Worm (Caenorhabditis elegans): Measurements from ENCODE around the gene C06H5.13.

The C06H5.13 gene

ce11 chrV:17871049-17871448 lies 26.5 kb downstream of the C06H5.13 start, which contains the start of gene phf-14 (continued):
- TF ChIP-seq nhr-77 (tag; optimal IDR thresholded peaks at IDR 0.05) (no peak), pha-4 (GFP tag; IDR thresholded peaks at IDR 0.05) (no peak), pha-4 (tag; optimal IDR thresholded peaks at IDR 0.05) (no peak), php-3 (GFP tag; IDR thresholded peaks at IDR 0.05) (no peak), hmg-1.1 (GFP tag; IDR thresholded peaks at IDR 0.05) (no peak), duxl-1 (tag; optimal IDR thresholded peaks at IDR 0.05; ENCODE audit: poor library complexity) (peak; percentile 41), dmd-6 (GFP tag; IDR thresholded peaks at IDR 0.05) (no peak), unc-39 (tag; optimal IDR thresholded peaks at IDR 0.05) (no peak), lin-13 (GFP tag; optimal IDR thresholded peaks at IDR 0.05) (no peak), lin-29 (GFP tag; IDR thresholded peaks at IDR 0.05) (no peak), lim-7 (GFP tag; IDR thresholded peaks at IDR 0.05) (no peak), hif-1 (tag; optimal IDR thresholded peaks at IDR 0.05) (no peak), Y5F2A.4 (GFP tag; optimal IDR thresholded peaks at IDR 0.05) (no peak), mxl-3 (GFP tag; optimal IDR thresholded peaks at IDR 0.05) (no peak), F49E8.2 (tag; optimal IDR thresholded peaks at IDR 0.05; ENCODE audit: borderline replicate concordance) (no peak), attf-4 (tag; optimal IDR thresholded peaks at IDR 0.05) (no peak), lin-38 (GFP tag; IDR thresholded peaks at IDR 0.05) (peak; percentile 98), unc-62 (GFP tag; optimal IDR thresholded peaks at IDR 0.05 in 1 of 2) (peak in 1 of 2 experiments; percentile 22), unc-62 (tag; optimal IDR thresholded peaks at IDR 0.05) (no peak), mes-2 (tag; optimal IDR thresholded peaks at IDR 0.05; ENCODE audit: poor library complexity, severe bottlenecking) (peak; percentile 73), D1046.2 (GFP tag; IDR thresholded peaks at IDR 0.05) (no peak), nhr-237 (tag; optimal IDR thresholded peaks at IDR 0.05) (no peak), zfp-2 (tag; optimal IDR thresholded peaks at IDR 0.05) (no peak), rbr-2 (tag; optimal IDR thresholded peaks at IDR 0.05) (peak; percentile 32), zip-2 (tag; optimal IDR thresholded peaks at IDR 0.05) (no peak), ama-1 (optimal IDR thresholded peaks at IDR 0.05) (no peak), lsy-2 (tag; optimal IDR thresholded peaks at IDR 0.05) (peak in 1 of 2 experiments; percentile 81), nhr-11 (tag; optimal IDR thresholded peaks at IDR 0.05) (no peak), R02D3.7 (tag; optimal IDR thresholded peaks at IDR 0.05) (no peak), F37D6.2 (tag; optimal IDR thresholded peaks at IDR 0.05) (no peak), aha-1 (tag) (peak; percentile 71), ceh-62 (tag; optimal IDR thresholded peaks at IDR 0.05) (no peak), zfp-3 (GFP tag; conservative IDR thresholded peaks at IDR 0.05) (no peak), ceh-82 (tag; optimal IDR thresholded peaks at IDR 0.05) (no peak), set-16 (GFP tag; IDR thresholded peaks at IDR 0.05) (no peak), dpl-1 (GFP tag; optimal IDR thresholded peaks at IDR 0.05) (peak; percentile 68), nhr-10 (tag; optimal IDR thresholded peaks at IDR 0.05) (no peak)

DNA sequence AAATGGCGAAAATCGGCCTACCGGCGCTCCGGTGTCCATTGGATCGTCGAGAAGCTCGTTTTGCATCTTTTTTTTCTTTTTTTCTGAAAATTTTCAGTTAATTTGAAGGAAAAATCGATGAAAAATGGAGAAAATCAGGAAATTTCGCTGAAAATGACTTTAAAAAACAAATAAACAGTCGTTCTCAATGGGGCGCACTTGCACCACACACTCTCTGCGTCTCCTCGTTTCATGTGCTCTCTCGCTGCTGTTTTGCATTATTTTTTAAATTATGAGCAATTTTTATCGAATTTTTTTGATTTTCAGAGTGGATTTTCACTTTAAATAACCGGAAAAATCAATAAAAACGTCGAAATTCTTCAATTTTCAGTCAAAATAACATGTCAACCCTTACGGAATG lies 27.0 kb downstream of the C06H5.13 start, which contains the start of gene csn-1:
TSS of gene csn-1 (minus strand) at position 83 of the 400 bp plus-strand sequence.
- no peak for TF ChIP-seq mep-1 (tag; optimal IDR thresholded peaks at IDR 0.05)
- TF ChIP-seq lin-39 (tag; optimal IDR thresholded peaks at IDR 0.05) = no peak
- no peak for TF ChIP-seq aly-2 (tag; optimal IDR thresholded peaks at IDR 0.05)
- TF ChIP-seq zfp-3 (GFP tag; conservative IDR thresholded peaks at IDR 0.05) = no peak
- no peak for TF ChIP-seq ztf-7 (tag; optimal IDR thresholded peaks at IDR 0.05)
- no peak for TF ChIP-seq unc-62 (GFP tag; optimal IDR thresholded peaks at IDR 0.05 in 1 of 2)
- TF ChIP-seq unc-62 (tag; optimal IDR thresholded peaks at IDR 0.05) = no peak
- no peak for TF ChIP-seq lim-7 (GFP tag; IDR thresholded peaks at IDR 0.05)
- no peak for TF ChIP-seq nhr-10 (tag; optimal IDR thresholded peaks at IDR 0.05)
- peak; percentile 92 for TF ChIP-seq lin-38 (GFP tag; IDR thresholded peaks at IDR 0.05)
- no peak for TF ChIP-seq ces-1 (GFP tag; optimal IDR thresholded peaks at IDR 0.05)
- TF ChIP-seq spr-3 (GFP tag; optimal IDR thresholded peaks at IDR 0.05) = no peak
- no peak for TF ChIP-seq pqm-1 (tag; optimal IDR thresholded peaks at IDR 0.05)
- no peak for TF ChIP-seq Y75B8A.6 (GFP tag; IDR thresholded peaks at IDR 0.05)
- no peak for TF ChIP-seq attf-4 (tag; optimal IDR thresholded peaks at IDR 0.05)
- no peak for TF ChIP-seq daf-16 (GFP tag; optimal IDR thresholded peaks at IDR 0.05)
- no peak for TF ChIP-seq daf-16 (tag; optimal IDR thresholded peaks at IDR 0.05)
- peak; percentile 8 for TF ChIP-seq dpl-1 (GFP tag; optimal IDR thresholded peaks at IDR 0.05)
- TF ChIP-seq cey-2 (tag; optimal IDR thresholded peaks at IDR 0.05; ENCODE audit: borderline replicate concordance, insufficient read depth) = no peak
- TF ChIP-seq unc-39 (tag; optimal IDR thresholded peaks at IDR 0.05) = no peak
- peak in 1 of 2 experiments; percentile 47 for TF ChIP-seq lsy-2 (tag; optimal IDR thresholded peaks at IDR 0.05)
